Worm (Caenorhabditis elegans) whole organism, L1 larva: ENCODE results near the gene irld-47.

Source experiments
- ceh-8 ChIP-seq: fragments of 200-800 bp; sonication (Bioruptor generic); optimal IDR thresholded peaks from 2 replicates; lab custom pipeline; 2018; ENCODE audit warnings: mild to moderate bottlenecking, missing genetic modification characterization, moderate library complexity, missing compliant biosample characterization
- ceh-82 ChIP-seq, 3 experiments: fragments of 150-350 bp in 1 of 3; sonication (generic microtip) in 2 of 3; optimal IDR thresholded peaks; 2 replicates each; lab custom pipeline; 2014 to 2017; ENCODE audit warnings: missing biosample characterization in 3 of 3, missing genetic modification characterization in 3 of 3
- elt-3 ChIP-seq, 6 experiments: fragments of 150-350 bp in 1 of 6; sonication (generic microtip); optimal IDR thresholded peaks; 2 replicates each; lab custom pipeline; 2017 to 2018; ENCODE audit warnings: missing biosample characterization in 6 of 6, missing genetic modification characterization in 6 of 6, inconsistent platforms in 1 of 6
- lin-35 ChIP-seq, 2 experiments: fragments of 150-350 bp; optimal IDR thresholded peaks; 2 replicates each; lab custom pipeline; 2014; ENCODE audit warnings: missing biosample characterization in 2 of 2, missing genetic modification characterization in 2 of 2, missing genetic modification reagents in 2 of 2
- lin-39 ChIP-seq: fragments of 150-350 bp; optimal IDR thresholded peaks from 2 replicates; lab custom pipeline; 2014; ENCODE audit warnings: missing biosample characterization, missing genetic modification reagents, missing genetic modification characterization
- nhr-11 ChIP-seq: fragments of 150-350 bp; optimal IDR thresholded peaks from 2 replicates; lab custom pipeline; 2014; ENCODE audit warnings: missing biosample characterization, missing genetic modification characterization
- skn-1 ChIP-seq: fragments of 150-350 bp; optimal IDR thresholded peaks from 2 replicates; lab custom pipeline; 2014; ENCODE audit warnings: missing biosample characterization, missing genetic modification characterization
- unc-86 ChIP-seq: sonication (generic microtip); optimal IDR thresholded peaks from 2 replicates; lab custom pipeline; 2016; ENCODE audit warnings: missing genetic modification characterization, missing compliant biosample characterization

DNA sequence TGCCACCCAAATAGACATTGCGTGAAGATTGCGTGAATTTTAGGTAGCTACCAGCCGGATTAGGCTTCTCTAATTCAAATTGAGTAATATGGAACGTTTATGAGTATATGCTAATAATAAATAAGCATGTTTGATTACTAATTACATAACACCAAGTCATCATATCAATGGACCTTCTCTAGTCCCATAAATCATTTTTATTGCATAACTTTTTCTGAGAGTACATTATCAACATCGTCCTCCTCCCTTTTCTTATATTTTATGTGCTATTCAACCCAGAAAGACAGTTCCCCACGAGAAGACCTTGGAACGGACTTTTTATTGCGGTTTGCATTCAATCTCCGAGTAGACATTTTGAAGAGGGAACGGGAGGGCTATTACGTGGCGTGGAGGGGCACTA lies 10.0 kb downstream of the irld-47 start:
- TF ChIP-seq skn-1 (tag; lab: Kevin White, UChicago) (no peak), unc-86 (tag; lab: Kevin White, UChicago) (no peak), ceh-8 (GFP tag; lab: Kevin White, UChicago) (no peak), lin-39 (tag; lab: Kevin White, UChicago) (no peak), elt-3 (tag; optimal IDR thresholded peaks at IDR 0.05; lab: Kevin White, UChicago) (no peak), nhr-11 (tag; lab: Kevin White, UChicago) (no peak), ceh-82 (tag; optimal IDR thresholded peaks at IDR 0.05; lab: Kevin White, UChicago) (no peak), lin-35 (GFP tag; optimal IDR thresholded peaks at IDR 0.05; lab: Kevin White, UChicago) (no peak)
